Fruit fly (Drosophila melanogaster) whole organism, embryonic: ENCODE data around the gene CG9733.
A peak's percentile ranks its signal among the peaks of the same experiment; 100 is the strongest.

Source experiments
- Antp ChIP-seq: fragments of 200-800 bp; sonication (Bioruptor generic); optimal IDR thresholded peaks from 3 replicates; lab custom pipeline; 2016; ENCODE audit warnings: missing biosample characterization, missing genetic modification characterization
- Asciz ChIP-seq: fragments of 200-800 bp; sonication (Bioruptor generic); optimal IDR thresholded peaks from 2 replicates; lab custom pipeline; 2017; ENCODE audit warnings: missing biosample characterization, mild to moderate bottlenecking, missing genetic modification characterization, missing genetic modification reagents
- Atf6 ChIP-seq: fragments of 200-800 bp; sonication (Bioruptor generic); IDR thresholded peaks from 2 replicates; pipeline ENCODE4 v1.3.6; 2022; ENCODE audit warnings: missing biosample characterization, missing genetic modification characterization
- Awh ChIP-seq: fragments of 200-800 bp; sonication (Bioruptor generic); IDR thresholded peaks from 2 replicates; pipeline ENCODE4, ENCODE4 v1.3.6; 2022; ENCODE audit warnings: missing biosample characterization, missing genetic modification characterization
- B-H2 ChIP-seq: fragments of 200-800 bp; sonication (Bioruptor generic); optimal IDR thresholded peaks from 2 replicates; lab custom pipeline; 2018; ENCODE audit warnings: missing biosample characterization, mild to moderate bottlenecking, missing genetic modification characterization
- Bdp1 ChIP-seq: fragments of 200-800 bp; sonication (Bioruptor generic); optimal IDR thresholded peaks from 3 replicates; lab custom pipeline; 2016; ENCODE audit warnings: missing biosample characterization, missing genetic modification characterization
- Bteb2 ChIP-seq: fragments of 200-800 bp; sonication (Bioruptor generic); optimal IDR thresholded peaks from 2 replicates; lab custom pipeline; 2016; ENCODE audit warnings: missing biosample characterization, missing genetic modification characterization
- C15 ChIP-seq: fragments of 200-800 bp; sonication (Bioruptor generic); IDR thresholded peaks from 3 replicates; pipeline ENCODE4 v1.3.6; 2022; ENCODE audit warnings: missing biosample characterization, missing genetic modification characterization
- CG10366 ChIP-seq: fragments of 200-800 bp; sonication (Bioruptor generic); IDR thresholded peaks from 2 replicates; pipeline ENCODE4 v1.3.6; 2022; ENCODE audit warnings: missing biosample characterization, missing genetic modification characterization
- CG10543 ChIP-seq: fragments of 200-800 bp; sonication (Bioruptor generic); optimal IDR thresholded peaks from 3 replicates; lab custom pipeline; 2017; ENCODE audit warnings: missing biosample characterization, mild to moderate bottlenecking, missing genetic modification characterization, moderate library complexity
- CG12769 ChIP-seq: fragments of 200-800 bp; sonication (Bioruptor generic); optimal IDR thresholded peaks from 2 replicates; lab custom pipeline; 2019; ENCODE audit warnings: missing biosample characterization, mild to moderate bottlenecking, missing genetic modification characterization, moderate library complexity
- CG14014 ChIP-seq: fragments of 200-800 bp; sonication (Bioruptor generic); IDR thresholded peaks from 2 replicates; pipeline ENCODE4 v1.3.6; 2022; ENCODE audit warnings: missing biosample characterization, missing genetic modification characterization
- CG17829 ChIP-seq: fragments of 200-800 bp; optimal IDR thresholded peaks from 2 replicates; lab custom pipeline; 2019; ENCODE audit warnings: missing biosample characterization, mild to moderate bottlenecking, missing genetic modification characterization, moderate library complexity
- CG17912 ChIP-seq: fragments of 200-800 bp; sonication (Bioruptor generic); optimal IDR thresholded peaks from 2 replicates; lab custom pipeline; 2018; ENCODE audit warnings: missing biosample characterization, mild to moderate bottlenecking, missing genetic modification characterization
- CG2120 ChIP-seq: fragments of 200-800 bp; sonication (Bioruptor generic); optimal IDR thresholded peaks from 3 replicates; lab custom pipeline; 2016; ENCODE audit warnings: missing biosample characterization, missing genetic modification characterization
- CG30020 ChIP-seq: fragments of 200-800 bp; optimal IDR thresholded peaks from 2 replicates; lab custom pipeline; 2019; ENCODE audit warnings: missing biosample characterization, mild to moderate bottlenecking, missing genetic modification characterization, moderate library complexity
- CG6689 ChIP-seq: fragments of 200-800 bp; sonication (Bioruptor generic); IDR thresholded peaks from 2 replicates; pipeline ENCODE4 v1.3.6; 2022; ENCODE audit warnings: missing biosample characterization, missing genetic modification characterization
- CG9797 ChIP-seq: fragments of 200-800 bp; sonication (Bioruptor generic); optimal IDR thresholded peaks from 3 replicates; lab custom pipeline; 2018; ENCODE audit warnings: missing biosample characterization, mild to moderate bottlenecking, missing genetic modification characterization
- CrebB ChIP-seq: fragments of 200-800 bp; sonication (Bioruptor generic); optimal IDR thresholded peaks from 3 replicates; lab custom pipeline; 2018; ENCODE audit warnings: missing biosample characterization, mild to moderate bottlenecking, missing genetic modification characterization
- Dbx ChIP-seq: fragments of 200-800 bp; sonication (Bioruptor generic); IDR thresholded peaks from 3 replicates; pipeline ENCODE4 v1.3.6; 2022; ENCODE audit warnings: missing biosample characterization, missing genetic modification characterization
- Fer2 ChIP-seq: fragments of 200-800 bp; sonication (Bioruptor generic); optimal IDR thresholded peaks from 2 replicates; lab custom pipeline; 2018; ENCODE audit warnings: missing biosample characterization, mild to moderate bottlenecking, missing genetic modification characterization, moderate library complexity
- HHEX ChIP-seq: fragments of 200-800 bp; sonication (Bioruptor generic); optimal IDR thresholded peaks from 3 replicates; lab custom pipeline; 2017; ENCODE audit warnings: missing biosample characterization, mild to moderate bottlenecking, missing genetic modification characterization, missing genetic modification reagents
- HLH3B ChIP-seq: fragments of 200-800 bp; sonication (Bioruptor generic); IDR thresholded peaks from 2 replicates; pipeline ENCODE4 v1.3.6; 2022; ENCODE audit warnings: missing biosample characterization, missing genetic modification characterization
- Hand ChIP-seq: fragments of 200-800 bp; sonication (Bioruptor generic); optimal IDR thresholded peaks from 2 replicates; lab custom pipeline; 2017; ENCODE audit warnings: mild to moderate bottlenecking, missing biosample characterization, missing genetic modification reagents, missing genetic modification characterization
- Hey ChIP-seq: fragments of 200-800 bp; sonication (Bioruptor generic); optimal IDR thresholded peaks from 3 replicates; lab custom pipeline; 2018; ENCODE audit warnings: missing biosample characterization, mild to moderate bottlenecking, missing genetic modification characterization
- MBD-R2 ChIP-seq: fragments of 200-800 bp; sonication (Bioruptor generic); IDR thresholded peaks from 2 replicates; pipeline ENCODE4 v1.3.6; 2022; ENCODE audit warnings: missing biosample characterization, missing genetic modification characterization
- Mes4 ChIP-seq: fragments of 200-800 bp; sonication (Bioruptor generic); optimal IDR thresholded peaks from 2 replicates; lab custom pipeline; 2016; ENCODE audit warnings: missing biosample characterization, missing genetic modification characterization
- Rfx ChIP-seq: fragments of 200-800 bp; sonication (Bioruptor generic); IDR thresholded peaks from 2 replicates; pipeline ENCODE4 v1.3.6; 2022; ENCODE audit warnings: missing biosample characterization, missing genetic modification characterization
- Usf ChIP-seq: fragments of 200-800 bp; sonication (Bioruptor generic); optimal IDR thresholded peaks from 2 replicates; lab custom pipeline; 2017; ENCODE audit warnings: missing genotype, missing biosample characterization, missing genetic modification characterization
- Xrp1 ChIP-seq: fragments of 200-800 bp; sonication (Bioruptor generic); IDR thresholded peaks from 2 replicates; pipeline ENCODE4 v1.3.6; 2022; ENCODE audit warnings: missing biosample characterization, missing genetic modification characterization
- abd-A ChIP-seq: fragments of 200-800 bp; sonication (Bioruptor generic); optimal IDR thresholded peaks from 3 replicates; lab custom pipeline; 2019; ENCODE audit warnings: missing biosample characterization, mild to moderate bottlenecking, missing genetic modification characterization, moderate library complexity
- ash1 ChIP-seq: fragments of 200-800 bp; sonication (Bioruptor generic); optimal IDR thresholded peaks from 2 replicates; lab custom pipeline; 2018; ENCODE audit warnings: missing biosample characterization, mild to moderate bottlenecking, missing genetic modification characterization
- bcd ChIP-seq: fragments of 200-800 bp; sonication (Bioruptor generic); optimal IDR thresholded peaks from 2 replicates; lab custom pipeline; 2017; ENCODE audit warnings: missing biosample characterization, mild to moderate bottlenecking, missing genetic modification characterization
- bsh ChIP-seq, 2 experiments: fragments of 200-800 bp; sonication (Bioruptor generic); optimal IDR thresholded peaks; 2 replicates each; lab custom pipeline; 2017 to 2018; ENCODE audit warnings: mild to moderate bottlenecking in 2 of 2, missing biosample characterization in 2 of 2, missing genetic modification characterization in 2 of 2, moderate library complexity in 1 of 2
- btn ChIP-seq: fragments of 200-800 bp; sonication (Bioruptor generic); optimal IDR thresholded peaks from 2 replicates; lab custom pipeline; 2016; ENCODE audit warnings: missing biosample characterization, missing genetic modification characterization
- caup ChIP-seq: fragments of 200-800 bp; sonication (Bioruptor generic); optimal IDR thresholded peaks from 3 replicates; lab custom pipeline; 2017; ENCODE audit warnings: missing biosample characterization, mild to moderate bottlenecking, missing genetic modification characterization, moderate library complexity; ENCODE audit not compliant: severe bottlenecking
- fd3F ChIP-seq: fragments of 200-800 bp; sonication (Bioruptor generic); optimal IDR thresholded peaks from 2 replicates; lab custom pipeline; 2018; ENCODE audit warnings: missing biosample characterization, mild to moderate bottlenecking, missing genetic modification characterization, moderate library complexity
- gem ChIP-seq: fragments of 200-800 bp; sonication (Bioruptor generic); optimal IDR thresholded peaks from 2 replicates; lab custom pipeline; 2019; ENCODE audit warnings: missing biosample characterization, mild to moderate bottlenecking, missing genetic modification characterization, moderate library complexity
- hth ChIP-seq: fragments of >200 bp; optimal IDR thresholded peaks from 2 replicates; lab custom pipeline; 2017; ENCODE audit warnings: inconsistent platforms
- inv ChIP-seq: fragments of 200-800 bp; sonication (Bioruptor generic); IDR thresholded peaks from 2 replicates; pipeline ENCODE4 v1.3.6; 2022; ENCODE audit warnings: missing biosample characterization, missing genetic modification characterization; ENCODE audit not compliant: partially characterized antibody
- jumu ChIP-seq: fragments of 200-800 bp; sonication (Bioruptor generic); optimal IDR thresholded peaks from 3 replicates; lab custom pipeline; 2016; ENCODE audit warnings: missing biosample characterization, missing genetic modification characterization
- klu ChIP-seq: fragments of 200-800 bp; sonication (Bioruptor generic); IDR thresholded peaks from 2 replicates; pipeline ENCODE4 v1.3.6; 2022; ENCODE audit warnings: missing biosample characterization, missing genetic modification characterization
- kni ChIP-seq: fragments of 200-800 bp; sonication (Bioruptor generic); optimal IDR thresholded peaks from 3 replicates; lab custom pipeline; 2017; ENCODE audit warnings: mild to moderate bottlenecking, missing biosample characterization, missing genetic modification reagents, missing genetic modification characterization
- lab ChIP-seq: fragments of 200-800 bp; sonication (Bioruptor generic); optimal IDR thresholded peaks from 3 replicates; lab custom pipeline; 2017; ENCODE audit warnings: missing biosample characterization, missing genetic modification characterization, mild to moderate bottlenecking, moderate library complexity, missing genetic modification reagents
- mld ChIP-seq: fragments of 200-800 bp; sonication (Bioruptor generic); IDR thresholded peaks from 3 replicates; pipeline ENCODE4 v1.3.6; 2022; ENCODE audit warnings: missing biosample characterization, missing genetic modification characterization; ENCODE audit not compliant: partially characterized antibody
- sens-2 ChIP-seq: fragments of 200-800 bp; sonication (Bioruptor generic); IDR thresholded peaks from 2 replicates; pipeline ENCODE4 v1.3.6; 2022; ENCODE audit warnings: missing biosample characterization, missing genetic modification characterization
- shn ChIP-seq: fragments of 200-800 bp; sonication (Bioruptor generic); optimal IDR thresholded peaks from 3 replicates; lab custom pipeline; 2016; ENCODE audit warnings: missing biosample characterization, missing genetic modification characterization
- sim ChIP-seq: fragments of 200-800 bp; sonication (Bioruptor generic); IDR thresholded peaks from 2 replicates; pipeline ENCODE4 v1.3.6; 2022; ENCODE audit warnings: missing biosample characterization, missing genetic modification characterization
- so ChIP-seq: fragments of 200-800 bp; sonication (Bioruptor generic); IDR thresholded peaks from 3 replicates; pipeline ENCODE4 v1.3.6; 2022; ENCODE audit warnings: missing biosample characterization, missing genetic modification characterization
- ssp ChIP-seq: fragments of 200-800 bp; sonication (Bioruptor generic); IDR thresholded peaks from 2 replicates; pipeline ENCODE4 v1.3.6; 2022; ENCODE audit warnings: missing biosample characterization, missing genetic modification characterization
- wdn ChIP-seq: fragments of 200-800 bp; sonication (Bioruptor generic); IDR thresholded peaks from 2 replicates; pipeline ENCODE4 v1.3.6; 2022; ENCODE audit warnings: missing biosample characterization, missing genetic modification characterization

The CG9733 gene

dm6 chr3R:30198793-30199192 is 47.7 kb downstream of the CG9733 start (continued):
- TF ChIP-seq Bdp1 (no peak), hth (no peak), Asciz (peak; percentile 18), ssp (GFP tag; lab: Robert Waterston, UW) (no peak), C15 (no peak), CG2120 (GFP tag; lab: Kevin White, UChicago) (peak; percentile 54), bsh (GFP tag; optimal IDR thresholded peaks at IDR 0.05; lab: Kevin White, UChicago) (peak in 1 of 2 experiments; percentile 6), MBD-R2 (GFP tag; lab: Robert Waterston, UW) (peak; percentile 14; the same call in 1 of the 2 replicates), bcd (GFP tag; lab: Kevin White, UChicago) (peak; percentile 1), mld (GFP tag; lab: Robert Waterston, UW) (no peak), B-H2 (peak; percentile 62), CG10543 (GFP tag; lab: Kevin White, UChicago) (peak; percentile 79), CG17829 (tag; lab: Kevin White, UChicago) (no peak), HHEX (peak; percentile 30), inv (GFP tag; lab: Robert Waterston, UW) (no peak), fd3F (GFP tag; lab: Kevin White, UChicago) (peak; percentile 23), CG17912 (GFP tag; lab: Kevin White, UChicago) (no peak), shn (no peak), kni (GFP tag; lab: Kevin White, UChicago) (peak; percentile 11), jumu (GFP tag; lab: Kevin White, UChicago) (no peak), Xrp1 (GFP tag; lab: Robert Waterston, UW) (0 out of 2 replicates have a peak, but pooled peaks have one; percentile 17), Hey (tag; lab: Kevin White, UChicago) (peak; percentile 32), CG30020 (tag; lab: Kevin White, UChicago) (no peak), btn (GFP tag; lab: Kevin White, UChicago) (no peak), CG6689 (0 out of 2 replicates have a peak, but pooled peaks have one; percentile 9), sim (GFP tag; lab: Robert Waterston, UW) (no peak), CG10366 (GFP tag; lab: Robert Waterston, UW) (0 out of 2 replicates have a peak, but pooled peaks have one; percentile 14), Fer2 (tag; lab: Kevin White, UChicago) (peak; percentile 0), Atf6 (GFP tag; lab: Robert Waterston, UW) (peak; percentile 58), HLH3B (GFP tag; lab: Robert Waterston, UW) (peak; percentile 11; the same call in 1 of the 2 replicates), gem (tag; lab: Kevin White, UChicago) (peak; percentile 10), Usf (no peak), CG12769 (tag; lab: Kevin White, UChicago) (peak; percentile 50), abd-A (tag; lab: Kevin White, UChicago) (no peak), CG9797 (GFP tag; lab: Kevin White, UChicago) (no peak), lab (peak; percentile 62), klu (GFP tag; lab: Robert Waterston, UW) (no peak), Mes4 (GFP tag; lab: Kevin White, UChicago) (no peak), CrebB (tag; lab: Kevin White, UChicago) (peak; percentile 33), sens-2 (GFP tag; lab: Robert Waterston, UW) (no peak), Rfx (peak; percentile 43; the same call in 1 of the 2 replicates), Antp (GFP tag; lab: Kevin White, UChicago) (no peak), wdn (GFP tag; lab: Robert Waterston, UW) (0 out of 2 replicates have a peak, but pooled peaks have one; percentile 17), CG14014 (peak; percentile 33; the same call in 1 of the 2 replicates), ash1 (GFP tag; lab: Kevin White, UChicago) (peak; percentile 27), caup (peak; percentile 26), Awh (GFP tag; lab: Robert Waterston, UW) (no peak), Bteb2 (no peak), Hand (peak; percentile 22), so (GFP tag; lab: Robert Waterston, UW) (0 out of 3 replicates have a peak, but pooled peaks have one; percentile 18), Dbx (GFP tag; lab: Robert Waterston, UW) (0 out of 3 replicates have a peak, but pooled peaks have one; percentile 37)
